Fruit fly (Drosophila melanogaster): Measurements from ENCODE around the gene CG34448.
A peak's percentile ranks its signal among the peaks of the same experiment; 100 is the strongest.

Gene CG34448

dm6 chr2L:2433494-2434054, 15.8 kb upstream of the CG34448 start (continued):
- no peak for TF ChIP-seq mld (GFP tag; IDR thresholded peaks at IDR 0.05; ENCODE audit: partially characterized antibody)
- TF ChIP-seq NC2α (GFP tag; optimal IDR thresholded peaks at IDR 0.05), result peak; percentile 53
- TF ChIP-seq bowl (GFP tag; IDR thresholded peaks at IDR 0.05), result peak; percentile 70
- no peak for TF ChIP-seq zf30C (GFP tag; optimal IDR thresholded peaks at IDR 0.05)
- TF ChIP-seq tap (tag; optimal IDR thresholded peaks at IDR 0.05), result peak; percentile 81
- peak; percentile 93 for TF ChIP-seq ATbp (GFP tag; optimal IDR thresholded peaks at IDR 0.05)
- TF ChIP-seq CG5180 (GFP tag; optimal IDR thresholded peaks at IDR 0.05), result peak; percentile 69
- peak; percentile 64 for TF ChIP-seq caup (GFP tag; optimal IDR thresholded peaks at IDR 0.05; ENCODE audit: severe bottlenecking)
- peak; percentile 73 for TF ChIP-seq CG11398 (GFP tag; optimal IDR thresholded peaks at IDR 0.05)
- TF ChIP-seq twi (tag; optimal IDR thresholded peaks at IDR 0.05), result peak; percentile 67
- TF ChIP-seq ci (GFP tag; IDR thresholded peaks at IDR 0.05), result peak; percentile 96
- TF ChIP-seq CG1792 (GFP tag; optimal IDR thresholded peaks at IDR 0.05), result peak; percentile 56
- TF ChIP-seq Myb (GFP tag; optimal IDR thresholded peaks at IDR 0.05), result peak; percentile 39
- no peak for TF ChIP-seq C15 (GFP tag; IDR thresholded peaks at IDR 0.05)
- TF ChIP-seq fru (optimal IDR thresholded peaks at IDR 0.05), result no peak
- peak; percentile 95 for TF ChIP-seq Sox102F (GFP tag; optimal IDR thresholded peaks at IDR 0.05)
- TF ChIP-seq CG31441 (GFP tag; IDR thresholded peaks at IDR 0.05), result peak; percentile 74
- peak; percentile 47 for TF ChIP-seq dmrt11E (tag; optimal IDR thresholded peaks at IDR 0.05)
- peak; percentile 75 for TF ChIP-seq slbo (GFP tag; IDR thresholded peaks at IDR 0.05)
- peak; percentile 54; the same call in 1 of the 2 replicates for TF ChIP-seq Gsc (GFP tag; IDR thresholded peaks at IDR 0.05)
- peak; percentile 86 for TF ChIP-seq CG6689 (GFP tag; IDR thresholded peaks at IDR 0.05)
- TF ChIP-seq CG11085 (GFP tag; IDR thresholded peaks at IDR 0.05), result peak; percentile 40; the same call in 1 of the 2 replicates
- no peak for TF ChIP-seq yki (optimal IDR thresholded peaks at IDR 0.05)
- peak; percentile 90 for TF ChIP-seq Rx (GFP tag; IDR thresholded peaks at IDR 0.05)
- TF ChIP-seq lbe (GFP tag; optimal IDR thresholded peaks at IDR 0.05), result peak; percentile 78
- no peak for TF ChIP-seq insv (GFP tag; optimal IDR thresholded peaks at IDR 0.05)
- peak; percentile 76 for TF ChIP-seq Dad (GFP tag; optimal IDR thresholded peaks at IDR 0.05)
- TF ChIP-seq nerfin-2 (GFP tag; IDR thresholded peaks at IDR 0.05; ENCODE audit: partially characterized antibody), result no peak
- no peak for TF ChIP-seq amos (GFP tag; IDR thresholded peaks at IDR 0.05; ENCODE audit: partially characterized antibody)
- no peak for TF ChIP-seq Bgb (GFP tag; IDR thresholded peaks at IDR 0.05; ENCODE audit: partially characterized antibody)
- peak; percentile 46 for TF ChIP-seq CG15011 (GFP tag; optimal IDR thresholded peaks at IDR 0.05)
- peak; percentile 48 for TF ChIP-seq CG11696 (GFP tag; IDR thresholded peaks at IDR 0.05)
- TF ChIP-seq Aef1 (GFP tag; IDR thresholded peaks at IDR 0.05), result peak; percentile 93
- TF ChIP-seq Oli (tag; optimal IDR thresholded peaks at IDR 0.05), result peak; percentile 92
- TF ChIP-seq CG17361 (GFP tag; IDR thresholded peaks at IDR 0.05), result peak; percentile 81
- peak; percentile 21; the same call in 1 of the 2 replicates for TF ChIP-seq cas (GFP tag; IDR thresholded peaks at IDR 0.05)
- no peak for TF ChIP-seq Dp (GFP tag; optimal IDR thresholded peaks at IDR 0.05)
- peak; percentile 93 for TF ChIP-seq zfh1 (GFP tag; IDR thresholded peaks at IDR 0.05)
- peak; percentile 41 for TF ChIP-seq CG14710 (tag; optimal IDR thresholded peaks at IDR 0.05)
- peak; percentile 22; the same call in 1 of the 3 replicates for TF ChIP-seq sr (GFP tag; IDR thresholded peaks at IDR 0.05)
- TF ChIP-seq MBD-R2 (GFP tag; IDR thresholded peaks at IDR 0.05), result peak; percentile 47; the same call in 1 of the 2 replicates
- TF ChIP-seq Fer2 (tag; optimal IDR thresholded peaks at IDR 0.05), result peak; percentile 24
- TF ChIP-seq HLH54F (GFP tag; optimal IDR thresholded peaks at IDR 0.05), result peak; percentile 41
- peak; percentile 58 for TF ChIP-seq CG7786 (GFP tag; optimal IDR thresholded peaks at IDR 0.05)
- no peak for TF ChIP-seq CG1832 (GFP tag; optimal IDR thresholded peaks at IDR 0.05)
- no peak for TF ChIP-seq mirr (GFP tag; optimal IDR thresholded peaks at IDR 0.05)
- TF ChIP-seq E2f1 (GFP tag; IDR thresholded peaks at IDR 0.05), result peak; percentile 77
- TF ChIP-seq CG1233 (GFP tag; optimal IDR thresholded peaks at IDR 0.05), result peak; percentile 59
- TF ChIP-seq fd64A (GFP tag; optimal IDR thresholded peaks at IDR 0.05), result peak; percentile 56
- peak; percentile 87 for TF ChIP-seq sens-2 (GFP tag; IDR thresholded peaks at IDR 0.05)
- TF ChIP-seq knrl (GFP tag; IDR thresholded peaks at IDR 0.05; ENCODE audit: partially characterized antibody), result no peak
